Worm (Caenorhabditis elegans) whole organism, L1 larva: ENCODE results near the gene idpc-3.

Source experiments
- C16A3.4 ChIP-seq: fragments of 150-350 bp; optimal IDR thresholded peaks from 2 replicates; lab custom pipeline; 2014; ENCODE audit warnings: missing biosample characterization, missing genetic modification characterization
- C34B4.2 ChIP-seq: sonication (generic microtip); optimal IDR thresholded peaks from 2 replicates; lab custom pipeline; 2017; ENCODE audit warnings: mild to moderate bottlenecking, missing genetic modification characterization, missing compliant biosample characterization
- ama-1 ChIP-seq: fragments of 150-350 bp; optimal IDR thresholded peaks from 2 replicates; lab custom pipeline; 2014
- blmp-1 ChIP-seq: fragments of 150-350 bp; optimal IDR thresholded peaks from 2 replicates; lab custom pipeline; 2014; ENCODE audit warnings: missing biosample characterization, missing genetic modification characterization
- ceh-88 ChIP-seq: fragments of 200-800 bp; sonication (Bioruptor generic); IDR thresholded peaks from 2 replicates; pipeline ENCODE4 v1.3.6; 2022; ENCODE audit warnings: missing genetic modification characterization, missing compliant biosample characterization
- ceh-90 ChIP-seq: sonication (generic microtip); optimal IDR thresholded peaks from 2 replicates; lab custom pipeline; 2016; ENCODE audit warnings: missing genetic modification characterization, missing compliant biosample characterization
- ces-1 ChIP-seq: fragments of 150-350 bp; optimal IDR thresholded peaks from 2 replicates; lab custom pipeline; 2014; ENCODE audit warnings: missing biosample characterization, missing genetic modification reagents, missing genetic modification characterization
- efl-1 ChIP-seq, 4 experiments: fragments of 150-350 bp; optimal IDR thresholded peaks in 3 of 4; peaks in 1 of 4; 1 replicate in 1 of 4; 2 replicates in 3 of 4; lab custom pipeline; 2014; ENCODE audit warnings: missing biosample characterization in 2 of 4, missing genetic modification characterization in 2 of 4, missing genetic modification reagents in 2 of 4
- egl-27 ChIP-seq, 2 experiments: fragments of 150-350 bp in 1 of 2; sonication (generic microtip); optimal IDR thresholded peaks; 3 replicates each; lab custom pipeline; 2017 to 2018; ENCODE audit warnings: missing biosample characterization in 2 of 2, missing genetic modification characterization in 2 of 2, missing genetic modification reagents in 2 of 2
- elt-2 ChIP-seq: sonication (generic microtip); optimal IDR thresholded peaks from 2 replicates; lab custom pipeline; 2016; ENCODE audit warnings: missing genetic modification characterization, mild to moderate bottlenecking, inconsistent platforms, missing compliant biosample characterization, missing genetic modification reagents
- elt-3 ChIP-seq, 6 experiments: fragments of 150-350 bp in 1 of 6; sonication (generic microtip); optimal IDR thresholded peaks; 2 replicates each; lab custom pipeline; 2017 to 2018; ENCODE audit warnings: missing biosample characterization in 6 of 6, missing genetic modification characterization in 6 of 6, inconsistent platforms in 1 of 6
- fkh-10 ChIP-seq: sonication (generic microtip); optimal IDR thresholded peaks from 2 replicates; lab custom pipeline; 2017; ENCODE audit warnings: missing biosample characterization, missing genetic modification reagents, missing genetic modification characterization
- fos-1 ChIP-seq: fragments of 150-350 bp; optimal IDR thresholded peaks from 2 replicates; lab custom pipeline; 2014; ENCODE audit warnings: missing biosample characterization, missing genetic modification characterization
- hlh-17 ChIP-seq: fragments of 200-800 bp; sonication (Bioruptor generic); optimal IDR thresholded peaks from 2 replicates; lab custom pipeline; 2018; ENCODE audit warnings: missing genetic modification characterization, mild to moderate bottlenecking, missing compliant biosample characterization, moderate library complexity, borderline replicate concordance
- hlh-4 ChIP-seq: sonication (generic microtip); optimal IDR thresholded peaks from 2 replicates; lab custom pipeline; 2016; ENCODE audit warnings: mild to moderate bottlenecking, missing genetic modification characterization, missing compliant biosample characterization
- irx-1 ChIP-seq: sonication (generic microtip); optimal IDR thresholded peaks from 2 replicates; lab custom pipeline; 2016; ENCODE audit warnings: missing genetic modification characterization, missing compliant biosample characterization
- jun-1 ChIP-seq: fragments of 150-350 bp; optimal IDR thresholded peaks from 2 replicates; lab custom pipeline; 2014; ENCODE audit warnings: missing biosample characterization, missing genetic modification reagents, missing genetic modification characterization
- lin-13 ChIP-seq: fragments of 150-350 bp; optimal IDR thresholded peaks from 2 replicates; lab custom pipeline; 2014; ENCODE audit warnings: missing biosample characterization, missing genetic modification reagents, missing genetic modification characterization
- lin-14 ChIP-seq: fragments of 200-800 bp; sonication (Bioruptor generic); optimal IDR thresholded peaks from 2 replicates; lab custom pipeline; 2018; ENCODE audit warnings: mild to moderate bottlenecking, missing genetic modification characterization, moderate library complexity, missing compliant biosample characterization
- lin-15B ChIP-seq: fragments of 150-350 bp; sonication (generic microtip); optimal IDR thresholded peaks from 3 replicates; lab custom pipeline; 2014; ENCODE audit warnings: missing biosample characterization, missing genetic modification characterization
- lin-35 ChIP-seq, 2 experiments: fragments of 150-350 bp; optimal IDR thresholded peaks; 2 replicates each; lab custom pipeline; 2014; ENCODE audit warnings: missing biosample characterization in 2 of 2, missing genetic modification characterization in 2 of 2, missing genetic modification reagents in 2 of 2
- lir-3 ChIP-seq: sonication (generic microtip); optimal IDR thresholded peaks from 2 replicates; lab custom pipeline; 2016; ENCODE audit warnings: mild to moderate bottlenecking, missing genetic modification characterization, moderate library complexity, missing compliant biosample characterization; ENCODE audit not compliant: poor library complexity
- lsy-2 ChIP-seq, 2 experiments: fragments of 150-350 bp; optimal IDR thresholded peaks; 2 replicates each; lab custom pipeline; 2014; ENCODE audit warnings: missing biosample characterization in 2 of 2, missing genetic modification characterization in 2 of 2
- mdl-1 ChIP-seq, 2 experiments: fragments of 150-350 bp; optimal IDR thresholded peaks; 2 replicates each; lab custom pipeline; 2014 to 2017; ENCODE audit warnings: missing biosample characterization in 2 of 2, missing genetic modification characterization in 2 of 2, inconsistent platforms in 1 of 2
- mef-2 ChIP-seq: fragments of 150-350 bp; optimal IDR thresholded peaks from 2 replicates; lab custom pipeline; 2014; ENCODE audit warnings: missing biosample characterization, missing genetic modification characterization
- mep-1 ChIP-seq: fragments of 150-350 bp; optimal IDR thresholded peaks from 2 replicates; lab custom pipeline; 2014; ENCODE audit warnings: missing biosample characterization, missing genetic modification characterization
- nhr-19 ChIP-seq: fragments of 200-800 bp; sonication (Bioruptor generic); conservative IDR thresholded peaks from 2 replicates; pipeline ENCODE4 v1.3.6; 2022; ENCODE audit warnings: missing genetic modification characterization, missing compliant biosample characterization
- nhr-20 ChIP-seq: sonication (generic microtip); optimal IDR thresholded peaks from 2 replicates; lab custom pipeline; 2016; ENCODE audit warnings: mild to moderate bottlenecking, missing genetic modification characterization, missing compliant biosample characterization
- nhr-237 ChIP-seq: fragments of 150-350 bp; optimal IDR thresholded peaks from 2 replicates; lab custom pipeline; 2014; ENCODE audit warnings: missing biosample characterization, missing genetic modification characterization
- nhr-47 ChIP-seq: sonication (generic microtip); optimal IDR thresholded peaks from 2 replicates; lab custom pipeline; 2016; ENCODE audit warnings: mild to moderate bottlenecking, missing genetic modification characterization, moderate library complexity, missing compliant biosample characterization
- nhr-71 ChIP-seq: sonication (generic microtip); optimal IDR thresholded peaks from 2 replicates; lab custom pipeline; 2016; ENCODE audit warnings: mild to moderate bottlenecking, missing genetic modification characterization, moderate library complexity, missing compliant biosample characterization
- nhr-84 ChIP-seq: sonication (generic microtip); optimal IDR thresholded peaks from 2 replicates; lab custom pipeline; 2017; ENCODE audit warnings: missing biosample characterization, missing genetic modification characterization
- nhr-85 ChIP-seq: sonication (generic microtip); peaks from one replicate; lab custom pipeline; 2016; ENCODE audit warnings: missing genetic modification characterization, inconsistent platforms, missing compliant biosample characterization
- nhr-90 ChIP-seq: sonication (generic microtip); optimal IDR thresholded peaks from 2 replicates; lab custom pipeline; 2016; ENCODE audit warnings: mild to moderate bottlenecking, missing genetic modification characterization, missing compliant biosample characterization; ENCODE audit not compliant: poor library complexity
- snu-23 ChIP-seq: sonication (generic microtip); optimal IDR thresholded peaks from 2 replicates; lab custom pipeline; 2016; ENCODE audit warnings: missing genetic modification characterization, missing compliant biosample characterization
- sup-37 ChIP-seq: fragments of 200-800 bp; sonication (Bioruptor generic); optimal IDR thresholded peaks from 2 replicates; lab custom pipeline; 2018; ENCODE audit warnings: mild to moderate bottlenecking, missing genetic modification characterization, missing compliant biosample characterization
- tbx-2 ChIP-seq: sonication (generic microtip); optimal IDR thresholded peaks from 2 replicates; lab custom pipeline; 2016; ENCODE audit warnings: missing genetic modification characterization, missing compliant biosample characterization
- unc-130 ChIP-seq: fragments of 150-350 bp; optimal IDR thresholded peaks from 2 replicates; lab custom pipeline; 2017; ENCODE audit warnings: missing biosample characterization, missing genetic modification characterization, inconsistent platforms
- unc-30 ChIP-seq: sonication (generic microtip); optimal IDR thresholded peaks from 2 replicates; lab custom pipeline; 2017; ENCODE audit warnings: missing biosample characterization, missing genetic modification characterization
- unc-62 ChIP-seq: fragments of 150-350 bp; optimal IDR thresholded peaks from 2 replicates; lab custom pipeline; 2014; ENCODE audit warnings: missing biosample characterization, missing genetic modification reagents, missing genetic modification characterization
- unc-98 ChIP-seq: fragments of 200-800 bp; sonication (Bioruptor generic); IDR thresholded peaks from 2 replicates; pipeline ENCODE4 v1.3.6; 2022; ENCODE audit warnings: missing genetic modification characterization, missing compliant biosample characterization
- xbp-1 ChIP-seq: sonication (generic microtip); optimal IDR thresholded peaks from 2 replicates; lab custom pipeline; 2016; ENCODE audit warnings: missing genetic modification characterization, missing compliant biosample characterization
- zip-4 ChIP-seq: fragments of 200-800 bp; sonication (Bioruptor generic); optimal IDR thresholded peaks from 2 replicates; lab custom pipeline; 2018; ENCODE audit warnings: mild to moderate bottlenecking, missing genetic modification characterization, moderate library complexity, missing compliant biosample characterization
- ztf-11 ChIP-seq, 2 experiments: sonication (generic microtip); optimal IDR thresholded peaks; 2 replicates each; lab custom pipeline; 2016 to 2017; ENCODE audit warnings: missing genetic modification characterization in 2 of 2, missing biosample characterization in 1 of 2, missing compliant biosample characterization in 1 of 2
- ztf-4 ChIP-seq: fragments of 150-350 bp; optimal IDR thresholded peaks from 2 replicates; lab custom pipeline; 2014; ENCODE audit warnings: missing biosample characterization, missing genetic modification characterization

Gene idpc-3

DNA sequence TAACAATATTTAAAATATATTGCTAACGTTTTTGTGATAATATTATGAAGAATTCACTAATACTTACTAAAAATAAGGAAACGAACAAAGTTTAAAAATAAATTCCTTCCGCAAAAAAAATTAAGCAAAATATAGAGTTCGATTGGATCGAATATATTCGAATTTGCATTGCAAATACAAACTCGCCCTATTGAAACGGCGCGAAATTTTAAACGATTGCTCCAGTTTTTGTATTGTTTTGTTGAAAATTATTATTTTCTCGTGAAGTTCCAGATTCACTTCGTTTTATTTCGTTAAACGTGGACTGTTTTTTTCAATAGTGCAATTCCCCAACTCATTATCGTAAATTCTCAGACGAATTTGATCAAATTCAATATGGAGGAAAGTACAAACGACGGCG is 16.5 kb upstream of the idpc-3 start, which contains the start of the genes atl-1 and hcp-2 (continued):
- TF ChIP-seq efl-1 (optimal IDR thresholded peaks at IDR 0.05; lab: Kevin White, UChicago) (peak; percentile 69 to 83), efl-1 (GFP tag; optimal IDR thresholded peaks at IDR 0.05 in 1 of 2; lab: Kevin White, UChicago) (peak; percentile 78 to 97), unc-130 (tag; lab: Kevin White, UChicago) (no peak), nhr-47 (tag; lab: Kevin White, UChicago) (no peak), nhr-237 (tag; lab: Kevin White, UChicago) (no peak), ceh-88 (GFP tag; lab: Robert Waterston, UW) (no peak), mdl-1 (tag; optimal IDR thresholded peaks at IDR 0.05; lab: Kevin White, UChicago) (no peak), C16A3.4 (tag; lab: Kevin White, UChicago) (peak; percentile 9), lin-13 (GFP tag; lab: Kevin White, UChicago) (no peak), sup-37 (no peak), unc-30 (no peak), mef-2 (tag; lab: Kevin White, UChicago) (no peak), lin-15B (tag; lab: Kevin White, UChicago) (peak; percentile 11)

- peak; percentile 1 for TF ChIP-seq fos-1 (tag; lab: Kevin White, UChicago)
- peak; percentile 70 for TF ChIP-seq snu-23 (GFP tag; lab: Kevin White, UChicago)
- TF ChIP-seq blmp-1 (tag; lab: Kevin White, UChicago), result peak; percentile 66
- no peak for TF ChIP-seq zip-4 (GFP tag; lab: Kevin White, UChicago)
- TF ChIP-seq lin-35 (GFP tag; optimal IDR thresholded peaks at IDR 0.05; lab: Kevin White, UChicago), result peak in 1 of 2 experiments; percentile 43
- peak; percentile 30 for TF ChIP-seq nhr-19 (GFP tag; lab: Robert Waterston, UW)
- peak; percentile 39 for TF ChIP-seq mep-1 (tag; lab: Kevin White, UChicago)
- no peak for TF ChIP-seq elt-2
- TF ChIP-seq hlh-17, result no peak
- TF ChIP-seq C34B4.2 (tag; lab: Kevin White, UChicago), result no peak
- TF ChIP-seq elt-3 (tag; optimal IDR thresholded peaks at IDR 0.05; lab: Kevin White, UChicago), result peak in 5 of 6 experiments; percentile 10 to 93 (median 74)
- TF ChIP-seq mdl-1 (tag; optimal IDR thresholded peaks at IDR 0.05; lab: Kevin White, UChicago), result no peak
- no peak for TF ChIP-seq hlh-4
- no peak for TF ChIP-seq jun-1 (tag; lab: Kevin White, UChicago)
- no peak for TF ChIP-seq nhr-84 (tag; lab: Kevin White, UChicago)
- no peak for TF ChIP-seq xbp-1 (tag; lab: Kevin White, UChicago)
- TF ChIP-seq ztf-11 (tag; optimal IDR thresholded peaks at IDR 0.05; lab: Kevin White, UChicago), result no peak
- TF ChIP-seq efl-1 (optimal IDR thresholded peaks at IDR 0.05; lab: Kevin White, UChicago), result peak in 1 of 2 experiments; percentile 2
- no peak for TF ChIP-seq efl-1 (GFP tag; optimal IDR thresholded peaks at IDR 0.05 in 1 of 2; lab: Kevin White, UChicago)
- TF ChIP-seq unc-98 (GFP tag; lab: Robert Waterston, UW), result no peak
- no peak for TF ChIP-seq ceh-90 (tag; lab: Kevin White, UChicago)
- TF ChIP-seq tbx-2 (tag; lab: Kevin White, UChicago), result peak; percentile 22
- no peak for TF ChIP-seq egl-27 (tag; optimal IDR thresholded peaks at IDR 0.05; lab: Kevin White, UChicago)
- TF ChIP-seq nhr-71 (tag; lab: Kevin White, UChicago), result peak; percentile 47
- no peak for TF ChIP-seq unc-130 (tag; lab: Kevin White, UChicago)
- peak; percentile 3 for TF ChIP-seq irx-1
- TF ChIP-seq ama-1 (lab: Kevin White, UChicago), result no peak
- no peak for TF ChIP-seq lir-3 (tag; lab: Kevin White, UChicago)
- no peak for TF ChIP-seq unc-62 (GFP tag; lab: Kevin White, UChicago)
- TF ChIP-seq lin-14 (GFP tag; lab: Kevin White, UChicago), result peak; percentile 88
- peak; percentile 70 for TF ChIP-seq nhr-20
- no peak for TF ChIP-seq C16A3.4 (tag; lab: Kevin White, UChicago)
- TF ChIP-seq ces-1 (GFP tag; lab: Kevin White, UChicago), result no peak
- no peak for TF ChIP-seq fkh-10
- no peak for TF ChIP-seq nhr-237 (tag; lab: Kevin White, UChicago)
- no peak for TF ChIP-seq lin-13 (GFP tag; lab: Kevin White, UChicago)
- no peak for TF ChIP-seq ztf-4 (tag; lab: Kevin White, UChicago)
- no peak for TF ChIP-seq lsy-2 (tag; optimal IDR thresholded peaks at IDR 0.05; lab: Kevin White, UChicago)
- TF ChIP-seq nhr-85, result peak; percentile 91
- TF ChIP-seq nhr-90 (tag; lab: Kevin White, UChicago), result peak; percentile 48
Observed at ce11 chrV:9633313-9633712, 4.3 kb upstream of the idpc-3 start, which contains the start of gene col-147. TSS of gene col-147 (minus strand) at chrV:9633338.
